Fruit fly (Drosophila melanogaster) whole organism, embryonic: ENCODE data around the gene Plc21C.

Source experiments
- Abd-B ChIP-seq: fragments of 200-800 bp; sonication (Bioruptor generic); optimal IDR thresholded peaks from 2 replicates; lab custom pipeline; 2018; ENCODE audit warnings: missing biosample characterization, mild to moderate bottlenecking, missing genetic modification characterization, moderate library complexity
- Atf6 ChIP-seq: fragments of 200-800 bp; sonication (Bioruptor generic); IDR thresholded peaks from 2 replicates; pipeline ENCODE4 v1.3.6; 2022; ENCODE audit warnings: missing biosample characterization, missing genetic modification characterization
- Awh ChIP-seq: fragments of 200-800 bp; sonication (Bioruptor generic); IDR thresholded peaks from 2 replicates; pipeline ENCODE4, ENCODE4 v1.3.6; 2022; ENCODE audit warnings: missing biosample characterization, missing genetic modification characterization
- BEAF-32 ChIP-seq: fragments of 200-800 bp; sonication (Bioruptor generic); optimal IDR thresholded peaks from 3 replicates; lab custom pipeline; 2017; ENCODE audit warnings: missing biosample characterization, missing genetic modification characterization, mild to moderate bottlenecking, moderate library complexity, missing genetic modification reagents
- Bdp1 ChIP-seq: fragments of 200-800 bp; sonication (Bioruptor generic); optimal IDR thresholded peaks from 3 replicates; lab custom pipeline; 2016; ENCODE audit warnings: missing biosample characterization, missing genetic modification characterization
- Bgb ChIP-seq: fragments of 200-800 bp; sonication (Bioruptor generic); IDR thresholded peaks from 2 replicates; pipeline ENCODE4 v1.3.6; 2022; ENCODE audit warnings: missing biosample characterization, missing genetic modification characterization; ENCODE audit not compliant: partially characterized antibody
- CG10366 ChIP-seq: fragments of 200-800 bp; sonication (Bioruptor generic); IDR thresholded peaks from 2 replicates; pipeline ENCODE4 v1.3.6; 2022; ENCODE audit warnings: missing biosample characterization, missing genetic modification characterization
- CG12155 ChIP-seq: fragments of 200-800 bp; sonication (Bioruptor generic); optimal IDR thresholded peaks from 3 replicates; lab custom pipeline; 2016; ENCODE audit warnings: missing biosample characterization, missing genetic modification characterization
- CG12942 ChIP-seq: fragments of 200-800 bp; sonication (Bioruptor generic); optimal IDR thresholded peaks from 3 replicates; lab custom pipeline; 2016; ENCODE audit warnings: missing biosample characterization, missing genetic modification characterization
- CG17829 ChIP-seq: fragments of 200-800 bp; optimal IDR thresholded peaks from 2 replicates; lab custom pipeline; 2019; ENCODE audit warnings: missing biosample characterization, mild to moderate bottlenecking, missing genetic modification characterization, moderate library complexity
- CG18619 ChIP-seq: fragments of 200-800 bp; sonication (Bioruptor generic); optimal IDR thresholded peaks from 3 replicates; lab custom pipeline; 2017; ENCODE audit warnings: missing biosample characterization, mild to moderate bottlenecking, missing genetic modification characterization
- CG30431 ChIP-seq: fragments of 200-800 bp; sonication (Bioruptor generic); optimal IDR thresholded peaks from 2 replicates; lab custom pipeline; 2017; ENCODE audit warnings: missing biosample characterization, missing genetic modification characterization
- CG34422 ChIP-seq: fragments of 200-800 bp; sonication (Bioruptor generic); IDR thresholded peaks from 3 replicates; pipeline ENCODE4 v1.3.6; 2022; ENCODE audit warnings: missing biosample characterization, missing genetic modification characterization
- CG3847 ChIP-seq: fragments of 200-800 bp; sonication (Bioruptor generic); IDR thresholded peaks from 2 replicates; pipeline ENCODE4 v1.3.6; 2022; ENCODE audit warnings: missing biosample characterization, missing genetic modification characterization
- CG4424 ChIP-seq: fragments of 200-800 bp; sonication (Bioruptor generic); optimal IDR thresholded peaks from 3 replicates; lab custom pipeline; 2016; ENCODE audit warnings: missing biosample characterization, missing genetic modification characterization
- CG4617 ChIP-seq: fragments of 200-800 bp; sonication (Bioruptor generic); optimal IDR thresholded peaks from 3 replicates; lab custom pipeline; 2016; ENCODE audit warnings: missing biosample characterization, missing genetic modification characterization, borderline replicate concordance
- CG4854 ChIP-seq: fragments of 200-800 bp; sonication (Bioruptor generic); optimal IDR thresholded peaks from 2 replicates; lab custom pipeline; 2016; ENCODE audit warnings: missing biosample characterization, missing genetic modification characterization, inconsistent platforms
- CG6683 ChIP-seq: fragments of 200-800 bp; sonication (Bioruptor generic); optimal IDR thresholded peaks from 2 replicates; lab custom pipeline; 2017; ENCODE audit warnings: missing biosample characterization, mild to moderate bottlenecking, missing genetic modification characterization, missing genetic modification reagents
- CG7556 ChIP-seq: fragments of 200-800 bp; sonication (Bioruptor generic); optimal IDR thresholded peaks from 2 replicates; lab custom pipeline; 2017; ENCODE audit warnings: missing biosample characterization, mild to moderate bottlenecking, missing genetic modification characterization
- CG9609 ChIP-seq: fragments of 200-800 bp; sonication (Bioruptor generic); optimal IDR thresholded peaks from 3 replicates; lab custom pipeline; 2016; ENCODE audit warnings: missing biosample characterization, missing genetic modification characterization
- CG9932 ChIP-seq: fragments of 200-800 bp; sonication (Bioruptor generic); IDR thresholded peaks from 2 replicates; pipeline ENCODE4 v1.3.6; 2022; ENCODE audit warnings: missing biosample characterization, missing genetic modification characterization
- Dad ChIP-seq: fragments of 200-800 bp; sonication (Bioruptor generic); optimal IDR thresholded peaks from 3 replicates; lab custom pipeline; 2016; ENCODE audit warnings: missing biosample characterization, missing genetic modification characterization
- Dfd ChIP-seq, 2 experiments: fragments of >200 bp; optimal IDR thresholded peaks; 2 replicates each; lab custom pipeline; 2017; ENCODE audit warnings: missing biosample characterization in 2 of 2, missing genetic modification characterization in 2 of 2
- Dll ChIP-seq: fragments of 200-800 bp; sonication (Bioruptor generic); IDR thresholded peaks from 4 replicates; pipeline ENCODE4 v1.3.6; 2022; ENCODE audit warnings: missing biosample characterization, missing genetic modification characterization; ENCODE audit not compliant: partially characterized antibody
- Fer1 ChIP-seq: fragments of 200-800 bp; sonication (Bioruptor generic); optimal IDR thresholded peaks from 2 replicates; lab custom pipeline; 2017; ENCODE audit warnings: missing biosample characterization, mild to moderate bottlenecking, missing genetic modification characterization
- H2.0 ChIP-seq: fragments of 200-800 bp; sonication (Bioruptor generic); IDR thresholded peaks from 2 replicates; pipeline ENCODE4 v1.3.6; 2022; ENCODE audit warnings: missing biosample characterization, missing genetic modification characterization
- HLH4C ChIP-seq: fragments of 200-800 bp; sonication (Bioruptor generic); IDR thresholded peaks from 3 replicates; pipeline ENCODE4 v1.3.6; 2022; ENCODE audit warnings: missing biosample characterization, missing genetic modification characterization; ENCODE audit not compliant: partially characterized antibody
- Lhr ChIP-seq: fragments of 200-800 bp; sonication (Bioruptor generic); optimal IDR thresholded peaks from 3 replicates; lab custom pipeline; 2017; ENCODE audit warnings: mild to moderate bottlenecking, missing biosample characterization, missing genetic modification reagents, missing genetic modification characterization
- Lim3 ChIP-seq: fragments of 200-800 bp; sonication (Bioruptor generic); IDR thresholded peaks from 2 replicates; pipeline ENCODE4 v1.3.6; 2022; ENCODE audit warnings: missing biosample characterization, missing genetic modification characterization
- Max ChIP-seq: fragments of 200-800 bp; sonication (Bioruptor generic); optimal IDR thresholded peaks from 2 replicates; lab custom pipeline; 2016; ENCODE audit warnings: missing biosample characterization, mild to moderate bottlenecking, missing genetic modification characterization
- YL-1 ChIP-seq: fragments of 200-800 bp; sonication (Bioruptor generic); optimal IDR thresholded peaks from 3 replicates; lab custom pipeline; 2017; ENCODE audit warnings: missing biosample characterization, mild to moderate bottlenecking, missing genetic modification characterization
- amos ChIP-seq: fragments of 200-800 bp; sonication (Bioruptor generic); IDR thresholded peaks from 2 replicates; pipeline ENCODE4 v1.3.6; 2022; ENCODE audit warnings: missing biosample characterization, missing genetic modification characterization; ENCODE audit not compliant: partially characterized antibody
- ara ChIP-seq: fragments of 200-800 bp; sonication (Bioruptor generic); IDR thresholded peaks from 2 replicates; pipeline ENCODE4 v1.3.6; 2022; ENCODE audit warnings: missing biosample characterization, missing genetic modification characterization
- br ChIP-seq: fragments of >200 bp; optimal IDR thresholded peaks from 2 replicates; lab custom pipeline; 2017
- chif ChIP-seq, 2 experiments: fragments of 200-800 bp; sonication (Bioruptor generic); optimal IDR thresholded peaks; 3 replicates each; lab custom pipeline; 2016; ENCODE audit warnings: missing biosample characterization in 2 of 2, missing genetic modification characterization in 2 of 2
- chm ChIP-seq: fragments of 200-800 bp; sonication (Bioruptor generic); IDR thresholded peaks from 2 replicates; pipeline ENCODE4 v1.3.6; 2022; ENCODE audit warnings: missing biosample characterization, missing genetic modification characterization
- ci ChIP-seq: fragments of 200-800 bp; sonication (Bioruptor generic); IDR thresholded peaks from 3 replicates; pipeline ENCODE4 v1.3.6; 2022; ENCODE audit warnings: missing biosample characterization, missing genetic modification characterization
- dimm ChIP-seq: fragments of 200-800 bp; sonication (Bioruptor generic); IDR thresholded peaks from 2 replicates; pipeline ENCODE4 v1.3.6; 2022; ENCODE audit warnings: missing biosample characterization, missing genetic modification characterization
- dm ChIP-seq: fragments of 200-800 bp; sonication (Bioruptor generic); optimal IDR thresholded peaks from 3 replicates; lab custom pipeline; 2016; ENCODE audit warnings: missing biosample characterization, missing genetic modification characterization
- dpn ChIP-seq, 2 experiments: fragments of 200-800 bp; sonication (Bioruptor generic); optimal IDR thresholded peaks; 3 replicates each; lab custom pipeline; 2016; ENCODE audit warnings: missing biosample characterization in 2 of 2, missing genetic modification characterization in 2 of 2
- eyg ChIP-seq: fragments of 200-800 bp; sonication (Bioruptor generic); optimal IDR thresholded peaks from 3 replicates; lab custom pipeline; 2016; ENCODE audit warnings: missing biosample characterization, missing genetic modification characterization
- her ChIP-seq: fragments of 200-800 bp; sonication (Bioruptor generic); optimal IDR thresholded peaks from 2 replicates; lab custom pipeline; 2016; ENCODE audit warnings: missing biosample characterization, missing genetic modification characterization
- kay ChIP-seq: fragments of 200-800 bp; sonication (Bioruptor generic); optimal IDR thresholded peaks from 2 replicates; lab custom pipeline; 2016; ENCODE audit warnings: missing biosample characterization, missing genetic modification characterization
- prd ChIP-seq, 3 experiments: fragments of >200 bp in 2 of 3; fragments of 200-800 bp in 1 of 3; sonication (Bioruptor generic) in 1 of 3; optimal IDR thresholded peaks in 2 of 3; IDR thresholded peaks in 1 of 3; 2 replicates in 2 of 3; 3 replicates in 1 of 3; pipeline versions ENCODE4 v1.3.6 to Lab custom; 2017 to 2022; ENCODE audit warnings: missing biosample characterization in 1 of 3, missing genetic modification characterization in 1 of 3
- tgo ChIP-seq: fragments of 200-800 bp; sonication (Bioruptor generic); IDR thresholded peaks from 3 replicates; pipeline ENCODE4 v1.3.6; 2022; ENCODE audit warnings: missing biosample characterization, missing genetic modification characterization
- tin ChIP-seq: fragments of 200-800 bp; sonication (Bioruptor generic); optimal IDR thresholded peaks from 3 replicates; lab custom pipeline; 2016; ENCODE audit warnings: missing biosample characterization, missing genetic modification characterization
- tx ChIP-seq: fragments of 200-800 bp; sonication (Bioruptor generic); optimal IDR thresholded peaks from 2 replicates; lab custom pipeline; 2016; ENCODE audit warnings: missing biosample characterization, missing genetic modification characterization
- wdn ChIP-seq: fragments of 200-800 bp; sonication (Bioruptor generic); IDR thresholded peaks from 2 replicates; pipeline ENCODE4 v1.3.6; 2022; ENCODE audit warnings: missing biosample characterization, missing genetic modification characterization
- zen ChIP-seq: fragments of 200-800 bp; sonication (Bioruptor generic); optimal IDR thresholded peaks from 3 replicates; lab custom pipeline; 2018; ENCODE audit warnings: missing biosample characterization, mild to moderate bottlenecking, missing genetic modification characterization, moderate library complexity
- zf30C ChIP-seq: fragments of 200-800 bp; sonication (Bioruptor generic); optimal IDR thresholded peaks from 3 replicates; lab custom pipeline; 2018; ENCODE audit warnings: missing biosample characterization, mild to moderate bottlenecking, missing genetic modification characterization

Plc21C gene

DNA sequence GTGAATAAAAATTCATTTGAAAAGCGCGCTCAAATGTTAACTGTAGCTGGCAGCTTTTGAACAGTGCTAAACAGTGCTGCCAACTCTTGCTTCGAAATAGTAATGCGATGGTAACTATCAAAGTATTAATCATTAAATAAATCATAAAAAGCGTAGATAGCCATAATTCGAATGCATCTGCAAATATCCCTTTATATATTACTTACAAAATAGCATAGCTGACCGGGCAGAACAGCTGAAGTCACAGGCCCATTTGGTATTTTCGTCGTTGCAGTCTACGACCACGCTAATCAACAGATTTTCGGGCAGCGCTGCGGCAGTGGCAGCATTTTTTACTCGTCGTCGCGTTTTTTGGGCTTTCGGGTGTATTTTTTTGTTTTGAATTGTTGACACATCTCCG, at the start of gene Plc21C (continued):
- peak; percentile 65 for TF ChIP-seq Max (GFP tag; lab: Kevin White, UChicago)
- TF ChIP-seq amos (GFP tag; lab: Robert Waterston, UW) = peak; percentile 31; the same call in 1 of the 2 replicates
- TF ChIP-seq Bdp1 (GFP tag; lab: Kevin White, UChicago) = peak; percentile 10
- no peak for TF ChIP-seq wdn (GFP tag; lab: Robert Waterston, UW)
- TF ChIP-seq Awh (GFP tag; lab: Robert Waterston, UW) = no peak
- peak; percentile 51 to 57 for TF ChIP-seq dpn (GFP tag; optimal IDR thresholded peaks at IDR 0.05; lab: Kevin White, UChicago)
- peak; percentile 69 for TF ChIP-seq CG17829
- TF ChIP-seq prd (optimal IDR thresholded peaks at IDR 0.05; lab: Kevin White, UChicago) = no peak
- peak; percentile 33; the same call in 1 of the 3 replicates for TF ChIP-seq prd (GFP tag; IDR thresholded peaks at IDR 0.05; lab: Robert Waterston, UW)
- peak; percentile 62 for TF ChIP-seq dm (GFP tag; lab: Kevin White, UChicago)
- peak; percentile 15 to 44 for TF ChIP-seq chif (GFP tag; optimal IDR thresholded peaks at IDR 0.05; lab: Kevin White, UChicago)
- TF ChIP-seq CG7556 (GFP tag; lab: Kevin White, UChicago) = peak; percentile 43
- TF ChIP-seq dimm (GFP tag; lab: Robert Waterston, UW) = no peak
- TF ChIP-seq CG4424 (GFP tag; lab: Kevin White, UChicago) = peak; percentile 26
- TF ChIP-seq CG4854 (GFP tag; lab: Kevin White, UChicago) = peak; percentile 71
- TF ChIP-seq eyg = no peak
- TF ChIP-seq HLH4C (GFP tag; lab: Robert Waterston, UW) = 0 out of 3 replicates have a peak, but pooled peaks have one; percentile 23
- 0 out of 3 replicates have a peak, but pooled peaks have one; percentile 23 for TF ChIP-seq tgo (GFP tag; lab: Robert Waterston, UW)
- TF ChIP-seq kay = peak; percentile 21
- peak; percentile 65 for TF ChIP-seq CG9932 (GFP tag; lab: Robert Waterston, UW)
- peak; percentile 91 for TF ChIP-seq CG12155
- no peak for TF ChIP-seq ara (GFP tag; lab: Robert Waterston, UW)
- no peak for TF ChIP-seq zf30C (GFP tag; lab: Kevin White, UChicago)
- TF ChIP-seq CG6683 (GFP tag; lab: Kevin White, UChicago) = no peak
- TF ChIP-seq H2.0 = no peak
- peak; percentile 49 for TF ChIP-seq Abd-B (GFP tag; lab: Kevin White, UChicago)
- peak; percentile 13 for TF ChIP-seq CG12942 (GFP tag; lab: Kevin White, UChicago)
- TF ChIP-seq CG10366 (GFP tag; lab: Robert Waterston, UW) = no peak; the same call in 1 of the 2 replicates
- TF ChIP-seq Dfd (GFP tag; optimal IDR thresholded peaks at IDR 0.05; lab: Kevin White, UChicago) = no peak
- peak; percentile 29 for TF ChIP-seq CG4617 (GFP tag; lab: Kevin White, UChicago)
- peak; percentile 85 for TF ChIP-seq CG3847 (GFP tag; lab: Robert Waterston, UW)
- TF ChIP-seq Lhr (GFP tag; lab: Kevin White, UChicago) = peak; percentile 75
- peak; percentile 49 for TF ChIP-seq YL-1 (GFP tag; lab: Kevin White, UChicago)
- TF ChIP-seq BEAF-32 (GFP tag; lab: Kevin White, UChicago) = peak; percentile 64
- TF ChIP-seq CG34422 (GFP tag; lab: Robert Waterston, UW) = 0 out of 3 replicates have a peak, but pooled peaks have one; percentile 46
- TF ChIP-seq Lim3 (GFP tag; lab: Robert Waterston, UW) = no peak
- peak; percentile 42; the same call in 1 of the 2 replicates for TF ChIP-seq Atf6 (GFP tag; lab: Robert Waterston, UW)
- TF ChIP-seq chm (GFP tag; lab: Robert Waterston, UW) = no peak
- peak; percentile 43; the same call in 1 of the 2 replicates for TF ChIP-seq Bgb (GFP tag; lab: Robert Waterston, UW)
- peak; percentile 33 for TF ChIP-seq tx (GFP tag; lab: Kevin White, UChicago)
- no peak for TF ChIP-seq CG18619 (GFP tag; lab: Kevin White, UChicago)
- TF ChIP-seq ci (GFP tag; lab: Robert Waterston, UW) = 0 out of 3 replicates have a peak, but pooled peaks have one; percentile 16
- TF ChIP-seq Fer1 (GFP tag; lab: Kevin White, UChicago) = peak; percentile 51
- peak; percentile 93 for TF ChIP-seq her (GFP tag; lab: Kevin White, UChicago)
- TF ChIP-seq br (lab: Kevin White, UChicago) = no peak
- peak; percentile 60; the same call in 3 of the 4 replicates for TF ChIP-seq Dll (GFP tag; lab: Robert Waterston, UW)
- peak; percentile 27 for TF ChIP-seq Dad (GFP tag; lab: Kevin White, UChicago)
- TF ChIP-seq tin (GFP tag; lab: Kevin White, UChicago) = peak; percentile 42
- peak; percentile 28 for TF ChIP-seq CG9609 (GFP tag; lab: Kevin White, UChicago)
- TF ChIP-seq zen = no peak
- TF ChIP-seq CG30431 (GFP tag; lab: Kevin White, UChicago) = no peak
